Fruit fly (Drosophila melanogaster): ENCODE data around the gene Glut4EF.

- TF ChIP-seq CG10669 (GFP tag; optimal IDR thresholded peaks at IDR 0.05) (no peak), CG6808 (GFP tag; optimal IDR thresholded peaks at IDR 0.05) (no peak), vri (GFP tag; optimal IDR thresholded peaks at IDR 0.05) (no peak), CG10631 (GFP tag; optimal IDR thresholded peaks at IDR 0.05) (no peak), topi (GFP tag; optimal IDR thresholded peaks at IDR 0.05) (no peak), Ets21C (GFP tag; optimal IDR thresholded peaks at IDR 0.05) (no peak)
Observed at dm6 chr3R:9882019-9882418, 7.5 kb downstream of the Glut4EF start.

All from whole organism, prepupa.